Fruit fly (Drosophila melanogaster) whole organism, embryonic: ENCODE measurements around the gene Cpr62Bc.
A peak's percentile ranks its signal among the peaks of the same experiment; 100 is the strongest.

Experiments
- CG11247 ChIP-seq: fragments of 200-800 bp; sonication (Bioruptor generic); IDR thresholded peaks from 2 replicates; pipeline ENCODE4 v1.3.6; 2022; ENCODE audit warnings: missing biosample characterization, missing genetic modification characterization
- CG12299 ChIP-seq: fragments of 200-800 bp; sonication (Bioruptor generic); optimal IDR thresholded peaks from 2 replicates; lab custom pipeline; 2018; ENCODE audit warnings: missing biosample characterization, mild to moderate bottlenecking, missing genetic modification characterization
- CG13123 ChIP-seq: fragments of 200-800 bp; sonication (Bioruptor generic); optimal IDR thresholded peaks from 2 replicates; lab custom pipeline; 2016; ENCODE audit warnings: missing biosample characterization, missing genetic modification characterization
- CG14441 ChIP-seq: fragments of 200-800 bp; sonication (Bioruptor generic); IDR thresholded peaks from 2 replicates; pipeline ENCODE4 v1.3.6; 2022; ENCODE audit warnings: missing biosample characterization, missing genetic modification characterization
- CG15073 ChIP-seq: fragments of 200-800 bp; sonication (Bioruptor generic); optimal IDR thresholded peaks from 2 replicates; lab custom pipeline; 2016; ENCODE audit warnings: missing biosample characterization, missing genetic modification characterization
- CG15696 ChIP-seq: fragments of 200-800 bp; sonication (Bioruptor generic); optimal IDR thresholded peaks from 2 replicates; lab custom pipeline; 2019; ENCODE audit warnings: missing biosample characterization, mild to moderate bottlenecking, missing genetic modification characterization, moderate library complexity
- CG16863 ChIP-seq: fragments of 200-800 bp; sonication (Bioruptor generic); optimal IDR thresholded peaks from 3 replicates; lab custom pipeline; 2016; ENCODE audit warnings: missing biosample characterization, missing genetic modification characterization
- CG17612 ChIP-seq: fragments of 200-800 bp; sonication (Bioruptor generic); IDR thresholded peaks from 2 replicates; pipeline ENCODE4 v1.3.6; 2022; ENCODE audit warnings: missing biosample characterization, missing genetic modification characterization
- CG18011 ChIP-seq: fragments of 200-800 bp; sonication (Bioruptor generic); optimal IDR thresholded peaks from 2 replicates; lab custom pipeline; 2017; ENCODE audit warnings: missing biosample characterization, missing genetic modification characterization, mild to moderate bottlenecking, moderate library complexity, missing genotype
- CG2120 ChIP-seq: fragments of 200-800 bp; sonication (Bioruptor generic); optimal IDR thresholded peaks from 3 replicates; lab custom pipeline; 2016; ENCODE audit warnings: missing biosample characterization, missing genetic modification characterization
- CG2199 ChIP-seq: fragments of 200-800 bp; sonication (Bioruptor generic); IDR thresholded peaks from 3 replicates; pipeline ENCODE4 v1.3.6; 2022; ENCODE audit warnings: missing biosample characterization, missing genetic modification characterization
- CG30020 ChIP-seq: fragments of 200-800 bp; optimal IDR thresholded peaks from 2 replicates; lab custom pipeline; 2019; ENCODE audit warnings: missing biosample characterization, mild to moderate bottlenecking, missing genetic modification characterization, moderate library complexity
- CG33213 ChIP-seq: fragments of 200-800 bp; sonication (Bioruptor generic); optimal IDR thresholded peaks from 3 replicates; lab custom pipeline; 2016; ENCODE audit warnings: missing biosample characterization, missing genetic modification characterization
- CG4424 ChIP-seq: fragments of 200-800 bp; sonication (Bioruptor generic); optimal IDR thresholded peaks from 3 replicates; lab custom pipeline; 2016; ENCODE audit warnings: missing biosample characterization, missing genetic modification characterization
- CG6654 ChIP-seq: fragments of 200-800 bp; sonication (Bioruptor generic); optimal IDR thresholded peaks from 2 replicates; lab custom pipeline; 2017; ENCODE audit warnings: missing biosample characterization, mild to moderate bottlenecking, missing genetic modification characterization
- CG6854 ChIP-seq: fragments of 200-800 bp; sonication (Bioruptor generic); optimal IDR thresholded peaks from 3 replicates; lab custom pipeline; 2017; ENCODE audit warnings: missing biosample characterization, mild to moderate bottlenecking, missing genetic modification characterization
- CG9817 ChIP-seq: fragments of 200-800 bp; sonication (Bioruptor generic); optimal IDR thresholded peaks from 2 replicates; lab custom pipeline; 2018; ENCODE audit warnings: missing biosample characterization, mild to moderate bottlenecking, missing genetic modification characterization, moderate library complexity
- CoRest ChIP-seq: fragments of 200-800 bp; sonication (Bioruptor generic); optimal IDR thresholded peaks from 3 replicates; lab custom pipeline; 2018; ENCODE audit warnings: missing biosample characterization, mild to moderate bottlenecking, missing genetic modification characterization, moderate library complexity
- D ChIP-seq, 2 experiments: fragments of 200-800 bp in 1 of 2; fragments of >200 bp in 1 of 2; sonication (Bioruptor generic) in 1 of 2; optimal IDR thresholded peaks; 2 replicates in 1 of 2; 3 replicates in 1 of 2; lab custom pipeline; 2017; ENCODE audit warnings: mild to moderate bottlenecking in 1 of 2, missing biosample characterization in 1 of 2, missing genetic modification characterization in 1 of 2, missing genetic modification reagents in 1 of 2
- Doc2 ChIP-seq: fragments of 200-800 bp; sonication (Bioruptor generic); IDR thresholded peaks from 2 replicates; pipeline ENCODE4 v1.3.6; 2022; ENCODE audit warnings: missing biosample characterization, missing genetic modification characterization
- Dref ChIP-seq: fragments of 200-800 bp; sonication (Bioruptor generic); IDR thresholded peaks from 2 replicates; pipeline ENCODE4 v1.3.6; 2022; ENCODE audit warnings: missing biosample characterization, missing genetic modification characterization
- Eip74EF ChIP-seq, 2 experiments: fragments of 200-800 bp in 1 of 2; fragments of >200 bp in 1 of 2; sonication (Bioruptor generic) in 1 of 2; optimal IDR thresholded peaks; 2 replicates each; lab custom pipeline; 2017 to 2019; ENCODE audit warnings: missing biosample characterization in 2 of 2, missing genetic modification characterization in 2 of 2, mild to moderate bottlenecking in 1 of 2, moderate library complexity in 1 of 2
- H2.0 ChIP-seq: fragments of 200-800 bp; sonication (Bioruptor generic); IDR thresholded peaks from 2 replicates; pipeline ENCODE4 v1.3.6; 2022; ENCODE audit warnings: missing biosample characterization, missing genetic modification characterization
- Hr39 ChIP-seq: fragments of >200 bp; optimal IDR thresholded peaks from 2 replicates; lab custom pipeline; 2017
- Lhr ChIP-seq: fragments of 200-800 bp; sonication (Bioruptor generic); optimal IDR thresholded peaks from 3 replicates; lab custom pipeline; 2017; ENCODE audit warnings: mild to moderate bottlenecking, missing biosample characterization, missing genetic modification reagents, missing genetic modification characterization
- Mad ChIP-seq: fragments of 200-800 bp; sonication (Bioruptor generic); optimal IDR thresholded peaks from 2 replicates; lab custom pipeline; 2016; ENCODE audit warnings: missing biosample characterization, missing genetic modification characterization
- Ptx1 ChIP-seq: fragments of 200-800 bp; sonication (Bioruptor generic); IDR thresholded peaks from 2 replicates; pipeline ENCODE4 v1.3.6; 2022; ENCODE audit warnings: missing biosample characterization, missing genetic modification characterization
- Rfx ChIP-seq: fragments of 200-800 bp; sonication (Bioruptor generic); IDR thresholded peaks from 2 replicates; pipeline ENCODE4 v1.3.6; 2022; ENCODE audit warnings: missing biosample characterization, missing genetic modification characterization
- Sox100B ChIP-seq: fragments of 200-800 bp; sonication (Bioruptor generic); optimal IDR thresholded peaks from 3 replicates; lab custom pipeline; 2018; ENCODE audit warnings: missing biosample characterization, mild to moderate bottlenecking, missing genetic modification characterization
- aop ChIP-seq: fragments of 200-800 bp; sonication (Bioruptor generic); IDR thresholded peaks from 2 replicates; pipeline ENCODE4 v1.3.6; 2022; ENCODE audit warnings: missing biosample characterization, missing genetic modification characterization
- cas ChIP-seq: fragments of 200-800 bp; sonication (Bioruptor generic); IDR thresholded peaks from 2 replicates; pipeline ENCODE4 v1.3.6; 2022; ENCODE audit warnings: missing biosample characterization, missing genetic modification characterization
- dati ChIP-seq: fragments of 200-800 bp; sonication (Bioruptor generic); IDR thresholded peaks from 2 replicates; pipeline ENCODE4 v1.3.6; 2022; ENCODE audit warnings: missing biosample characterization, missing genetic modification characterization
- gcm2 ChIP-seq: fragments of 200-800 bp; sonication (Bioruptor generic); optimal IDR thresholded peaks from 2 replicates; lab custom pipeline; 2016; ENCODE audit warnings: missing biosample characterization, missing genetic modification characterization
- grn ChIP-seq: fragments of 200-800 bp; sonication (Bioruptor generic); optimal IDR thresholded peaks from 3 replicates; lab custom pipeline; 2017; ENCODE audit warnings: missing biosample characterization, missing genetic modification characterization
- gt ChIP-seq: fragments of 200-800 bp; sonication (Bioruptor generic); IDR thresholded peaks from 2 replicates; pipeline ENCODE4 v1.3.6; 2022; ENCODE audit warnings: missing biosample characterization, missing genetic modification characterization
- jumu ChIP-seq: fragments of 200-800 bp; sonication (Bioruptor generic); optimal IDR thresholded peaks from 3 replicates; lab custom pipeline; 2016; ENCODE audit warnings: missing biosample characterization, missing genetic modification characterization
- lov ChIP-seq, 2 experiments: fragments of 200-800 bp in 1 of 2; fragments of >200 bp in 1 of 2; sonication (Bioruptor generic) in 1 of 2; IDR thresholded peaks in 1 of 2; optimal IDR thresholded peaks in 1 of 2; 2 replicates in 1 of 2; 3 replicates in 1 of 2; pipeline versions ENCODE4 v1.3.6 to Lab custom; 2017 to 2022; ENCODE audit warnings: missing biosample characterization in 1 of 2, missing genetic modification characterization in 1 of 2
- maf-S ChIP-seq: fragments of 200-800 bp; sonication (Bioruptor generic); optimal IDR thresholded peaks from 2 replicates; lab custom pipeline; 2016; ENCODE audit warnings: missing biosample characterization, missing genetic modification characterization
- nerfin-1 ChIP-seq: fragments of 200-800 bp; sonication (Bioruptor generic); optimal IDR thresholded peaks from 3 replicates; lab custom pipeline; 2019; ENCODE audit warnings: missing biosample characterization, mild to moderate bottlenecking, missing genetic modification characterization, moderate library complexity
- p53 ChIP-seq: fragments of 200-800 bp; sonication (Bioruptor generic); optimal IDR thresholded peaks from 2 replicates; lab custom pipeline; 2016; ENCODE audit warnings: missing biosample characterization, missing genetic modification characterization
- pfk ChIP-seq: fragments of 200-800 bp; sonication (Bioruptor generic); optimal IDR thresholded peaks from 2 replicates; lab custom pipeline; 2018; ENCODE audit warnings: missing biosample characterization, mild to moderate bottlenecking, missing genetic modification characterization, moderate library complexity
- row ChIP-seq: fragments of 200-800 bp; sonication (Bioruptor generic); IDR thresholded peaks from 3 replicates; pipeline ENCODE4 v1.3.6; 2022; ENCODE audit warnings: missing biosample characterization, missing genetic modification characterization
- sd ChIP-seq: fragments of 200-800 bp; sonication (Bioruptor generic); optimal IDR thresholded peaks from 3 replicates; lab custom pipeline; 2018; ENCODE audit warnings: missing biosample characterization, mild to moderate bottlenecking, missing genetic modification characterization, moderate library complexity
- tna ChIP-seq: fragments of 200-800 bp; sonication (Bioruptor generic); IDR thresholded peaks from 2 replicates; pipeline ENCODE4 v1.3.6; 2022; ENCODE audit warnings: missing biosample characterization, missing genetic modification characterization; ENCODE audit not compliant: partially characterized antibody
- tup ChIP-seq: fragments of 200-800 bp; sonication (Bioruptor generic); optimal IDR thresholded peaks from 2 replicates; lab custom pipeline; 2016; ENCODE audit warnings: missing biosample characterization, mild to moderate bottlenecking, missing genetic modification characterization, moderate library complexity
- unpg ChIP-seq: fragments of 200-800 bp; sonication (Bioruptor generic); optimal IDR thresholded peaks from 3 replicates; lab custom pipeline; 2018; ENCODE audit warnings: missing biosample characterization, mild to moderate bottlenecking, missing genetic modification characterization, moderate library complexity
- usp ChIP-seq: fragments of >200 bp; optimal IDR thresholded peaks from 2 replicates; lab custom pipeline; 2017; ENCODE audit warnings: missing biosample characterization, missing genetic modification characterization
- wek ChIP-seq: fragments of 200-800 bp; sonication (Bioruptor generic); optimal IDR thresholded peaks from 3 replicates; lab custom pipeline; 2018; ENCODE audit warnings: missing biosample characterization, mild to moderate bottlenecking, missing genetic modification characterization, moderate library complexity
- z ChIP-seq: fragments of 200-800 bp; sonication (Bioruptor generic); IDR thresholded peaks from 3 replicates; pipeline ENCODE4 v1.3.6; 2022; ENCODE audit warnings: missing biosample characterization, missing genetic modification characterization

Cpr62Bc gene

DNA sequence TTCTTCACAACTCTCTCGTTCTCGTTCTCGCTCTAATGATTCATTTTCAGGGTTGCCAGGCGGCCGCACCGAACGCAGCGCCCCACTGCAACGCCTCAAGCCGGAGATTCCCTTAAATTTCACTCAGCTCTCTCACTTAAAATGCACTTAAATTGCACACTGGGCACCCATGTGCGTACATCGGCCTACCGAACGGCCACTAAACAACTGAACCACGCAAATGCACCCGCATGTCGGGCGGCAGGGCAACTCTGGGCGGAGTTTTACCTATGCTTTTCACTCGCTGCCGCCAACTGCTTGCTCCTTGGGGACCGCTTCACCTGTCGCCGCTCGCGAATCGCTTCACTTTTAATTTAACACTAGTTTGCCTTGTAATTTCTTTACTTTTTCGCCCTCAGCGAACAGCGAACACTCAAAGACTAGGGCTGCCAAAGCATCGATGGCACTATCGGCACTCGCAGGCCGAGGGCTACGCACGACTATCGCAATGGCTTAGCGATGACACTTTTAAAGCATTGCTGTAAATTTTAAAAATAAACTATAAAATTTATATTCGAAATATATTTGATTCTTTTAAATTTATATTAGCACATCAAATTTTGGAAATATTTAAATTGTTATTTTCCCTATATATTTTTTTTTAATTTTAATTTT lies 20.0 kb upstream of the Cpr62Bc start, which contains the start of gene Rap1 (continued):
- no peak for TF ChIP-seq Eip74EF (GFP tag; optimal IDR thresholded peaks at IDR 0.05; lab: Kevin White, UChicago)
- TF ChIP-seq usp (GFP tag; lab: Kevin White, UChicago), result no peak
- peak; percentile 63 for TF ChIP-seq CG14441
- peak; percentile 69 for TF ChIP-seq jumu (GFP tag; lab: Kevin White, UChicago)
- no peak for TF ChIP-seq CG2199 (GFP tag; lab: Robert Waterston, UW)
- TF ChIP-seq Mad, result peak; percentile 2
- TF ChIP-seq CG33213, result peak; percentile 50
- TF ChIP-seq row, result peak; percentile 93
- TF ChIP-seq gt (GFP tag; lab: Robert Waterston, UW), result peak; percentile 36; the same call in 1 of the 2 replicates
- TF ChIP-seq cas, result peak; percentile 60; the same call in 1 of the 2 replicates
- peak; percentile 75 for TF ChIP-seq H2.0 (GFP tag; lab: Robert Waterston, UW)
- TF ChIP-seq pfk (GFP tag; lab: Kevin White, UChicago), result no peak
- no peak for TF ChIP-seq unpg (GFP tag; lab: Kevin White, UChicago)
- TF ChIP-seq CG30020, result peak; percentile 34
- TF ChIP-seq lov (optimal IDR thresholded peaks at IDR 0.05; lab: Kevin White, UChicago), result no peak
- no peak for TF ChIP-seq lov (GFP tag; IDR thresholded peaks at IDR 0.05; lab: Robert Waterston, UW)
- peak; percentile 81 for TF ChIP-seq Ptx1 (GFP tag; lab: Robert Waterston, UW)
- no peak for TF ChIP-seq CG15073 (GFP tag; lab: Kevin White, UChicago)
- no peak for TF ChIP-seq maf-S (GFP tag; lab: Kevin White, UChicago)
- peak; percentile 62 for TF ChIP-seq nerfin-1 (tag; lab: Kevin White, UChicago)
- peak; percentile 20 for TF ChIP-seq CG6854 (GFP tag; lab: Kevin White, UChicago)
- TF ChIP-seq gcm2, result no peak
- TF ChIP-seq Lhr (GFP tag; lab: Kevin White, UChicago), result peak; percentile 19
- TF ChIP-seq CG4424 (GFP tag; lab: Kevin White, UChicago), result peak; percentile 76
- peak; percentile 84 for TF ChIP-seq CG11247 (GFP tag; lab: Robert Waterston, UW)
- no peak for TF ChIP-seq p53 (GFP tag; lab: Kevin White, UChicago)
- TF ChIP-seq Sox100B (GFP tag; lab: Kevin White, UChicago), result no peak
- TF ChIP-seq Hr39 (lab: Kevin White, UChicago), result no peak
- no peak for TF ChIP-seq sd
- no peak for TF ChIP-seq CG12299 (tag; lab: Kevin White, UChicago)
- peak; percentile 59 for TF ChIP-seq CG9817 (tag; lab: Kevin White, UChicago)
- no peak for TF ChIP-seq tup (GFP tag; lab: Kevin White, UChicago)
- TF ChIP-seq grn (GFP tag; lab: Kevin White, UChicago), result no peak
- TF ChIP-seq CG17612 (GFP tag; lab: Robert Waterston, UW), result peak; percentile 42; the same call in 1 of the 2 replicates
- no peak for TF ChIP-seq wek
- peak; percentile 79; the same call in 1 of the 2 replicates for TF ChIP-seq tna (GFP tag; lab: Robert Waterston, UW)
- peak; percentile 25 for TF ChIP-seq CG16863 (GFP tag; lab: Kevin White, UChicago)
- TF ChIP-seq CG13123 (GFP tag; lab: Kevin White, UChicago), result no peak
- peak; percentile 69 for TF ChIP-seq CG2120
- TF ChIP-seq Rfx, result peak; percentile 92
- peak; percentile 66 for TF ChIP-seq CoRest (tag; lab: Kevin White, UChicago)
- no peak for TF ChIP-seq Doc2 (GFP tag; lab: Robert Waterston, UW)
- peak; percentile 14 for TF ChIP-seq CG6654 (GFP tag; lab: Kevin White, UChicago)
- peak; percentile 70 for TF ChIP-seq CG15696 (tag; lab: Kevin White, UChicago)
- no peak for TF ChIP-seq D (optimal IDR thresholded peaks at IDR 0.05; lab: Kevin White, UChicago)
- peak; percentile 20 for TF ChIP-seq D (GFP tag; optimal IDR thresholded peaks at IDR 0.05; lab: Kevin White, UChicago)
- TF ChIP-seq z (GFP tag; lab: Robert Waterston, UW), result no peak
- peak; percentile 9; the same call in 1 of the 2 replicates for TF ChIP-seq aop (GFP tag; lab: Robert Waterston, UW)
- no peak for TF ChIP-seq CG18011 (GFP tag; lab: Kevin White, UChicago)
- peak; percentile 56 for TF ChIP-seq Dref (GFP tag; lab: Robert Waterston, UW)
- TF ChIP-seq dati, result 0 out of 2 replicates have a peak, but pooled peaks have one; percentile 2
